Fruit fly (Drosophila melanogaster) whole organism, embryonic: ENCODE results near the gene Trm7-34.
A peak's percentile ranks its signal among the peaks of the same experiment; 100 is the strongest.

ENCODE experiments used
- B-H2 ChIP-seq: fragments of 200-800 bp; sonication (Bioruptor generic); optimal IDR thresholded peaks from 2 replicates; lab custom pipeline; 2018; ENCODE audit warnings: missing biosample characterization, mild to moderate bottlenecking, missing genetic modification characterization
- CG10431 ChIP-seq: fragments of 200-800 bp; sonication (Bioruptor generic); optimal IDR thresholded peaks from 3 replicates; lab custom pipeline; 2018; ENCODE audit warnings: missing biosample characterization, mild to moderate bottlenecking, missing genetic modification characterization
- CG11456 ChIP-seq: fragments of 200-800 bp; sonication (Bioruptor generic); IDR thresholded peaks from 3 replicates; pipeline ENCODE4 v1.3.6; 2022; ENCODE audit warnings: missing biosample characterization, missing genetic modification characterization
- CG12219 ChIP-seq: fragments of 200-800 bp; sonication (Bioruptor generic); optimal IDR thresholded peaks from 3 replicates; lab custom pipeline; 2018; ENCODE audit warnings: missing biosample characterization, mild to moderate bottlenecking, missing genetic modification characterization
- CG13296 ChIP-seq: fragments of 200-800 bp; sonication (Bioruptor generic); optimal IDR thresholded peaks from 3 replicates; lab custom pipeline; 2018; ENCODE audit warnings: missing biosample characterization, mild to moderate bottlenecking, missing genetic modification characterization
- CG14014 ChIP-seq: fragments of 200-800 bp; sonication (Bioruptor generic); IDR thresholded peaks from 2 replicates; pipeline ENCODE4 v1.3.6; 2022; ENCODE audit warnings: missing biosample characterization, missing genetic modification characterization
- CG14860 ChIP-seq: fragments of 200-800 bp; sonication (Bioruptor generic); IDR thresholded peaks from 3 replicates; pipeline ENCODE4 v1.3.6; 2022; ENCODE audit warnings: missing biosample characterization, missing genetic modification characterization; ENCODE audit not compliant: partially characterized antibody
- CG15601 ChIP-seq: fragments of 200-800 bp; sonication (Bioruptor generic); optimal IDR thresholded peaks from 3 replicates; lab custom pipeline; 2019; ENCODE audit warnings: missing biosample characterization, mild to moderate bottlenecking, missing genetic modification characterization, moderate library complexity
- CG17361 ChIP-seq: fragments of 200-800 bp; sonication (Bioruptor generic); IDR thresholded peaks from 3 replicates; pipeline ENCODE4 v1.3.6; 2022; ENCODE audit warnings: missing biosample characterization, missing genetic modification characterization
- CG17568 ChIP-seq: fragments of 200-800 bp; sonication (Bioruptor generic); optimal IDR thresholded peaks from 2 replicates; lab custom pipeline; 2018; ENCODE audit warnings: missing biosample characterization, mild to moderate bottlenecking, missing genetic modification characterization, moderate library complexity
- CG18619 ChIP-seq: fragments of 200-800 bp; sonication (Bioruptor generic); optimal IDR thresholded peaks from 3 replicates; lab custom pipeline; 2017; ENCODE audit warnings: missing biosample characterization, mild to moderate bottlenecking, missing genetic modification characterization
- CG2116 ChIP-seq: fragments of 200-800 bp; sonication (Bioruptor generic); optimal IDR thresholded peaks from 3 replicates; lab custom pipeline; 2018; ENCODE audit warnings: missing biosample characterization, mild to moderate bottlenecking, missing genetic modification characterization
- CG2129 ChIP-seq: fragments of 200-800 bp; sonication (Bioruptor generic); IDR thresholded peaks from 2 replicates; pipeline ENCODE4 v1.3.6; 2022; ENCODE audit warnings: missing biosample characterization, missing genetic modification characterization; ENCODE audit not compliant: partially characterized antibody
- CG33213 ChIP-seq: fragments of 200-800 bp; sonication (Bioruptor generic); optimal IDR thresholded peaks from 3 replicates; lab custom pipeline; 2016; ENCODE audit warnings: missing biosample characterization, missing genetic modification characterization
- CG4282 ChIP-seq: fragments of 200-800 bp; sonication (Bioruptor generic); optimal IDR thresholded peaks from 2 replicates; lab custom pipeline; 2016; ENCODE audit warnings: missing biosample characterization, missing genetic modification characterization
- CG4424 ChIP-seq: fragments of 200-800 bp; sonication (Bioruptor generic); optimal IDR thresholded peaks from 3 replicates; lab custom pipeline; 2016; ENCODE audit warnings: missing biosample characterization, missing genetic modification characterization
- CG4617 ChIP-seq: fragments of 200-800 bp; sonication (Bioruptor generic); optimal IDR thresholded peaks from 3 replicates; lab custom pipeline; 2016; ENCODE audit warnings: missing biosample characterization, missing genetic modification characterization, borderline replicate concordance
- CG4707 ChIP-seq: fragments of 200-800 bp; sonication (Bioruptor generic); optimal IDR thresholded peaks from 2 replicates; lab custom pipeline; 2018; ENCODE audit warnings: missing biosample characterization, mild to moderate bottlenecking, missing genetic modification characterization, moderate library complexity
- CG4820 ChIP-seq: fragments of 200-800 bp; sonication (Bioruptor generic); optimal IDR thresholded peaks from 3 replicates; lab custom pipeline; 2016; ENCODE audit warnings: missing biosample characterization, missing genetic modification characterization
- CG6175 ChIP-seq: fragments of 200-800 bp; sonication (Bioruptor generic); IDR thresholded peaks from 3 replicates; pipeline ENCODE4 v1.3.6; 2022; ENCODE audit warnings: missing biosample characterization, missing genetic modification characterization
- CG6654 ChIP-seq: fragments of 200-800 bp; sonication (Bioruptor generic); optimal IDR thresholded peaks from 2 replicates; lab custom pipeline; 2017; ENCODE audit warnings: missing biosample characterization, mild to moderate bottlenecking, missing genetic modification characterization
- CG6791 ChIP-seq: fragments of 200-800 bp; sonication (Bioruptor generic); IDR thresholded peaks from 3 replicates; pipeline ENCODE4 v1.3.6; 2022; ENCODE audit warnings: missing biosample characterization, missing genetic modification characterization; ENCODE audit not compliant: partially characterized antibody
- CG7987 ChIP-seq: fragments of 200-800 bp; sonication (Bioruptor generic); optimal IDR thresholded peaks from 2 replicates; lab custom pipeline; 2018; ENCODE audit warnings: missing biosample characterization, mild to moderate bottlenecking, missing genetic modification characterization, moderate library complexity
- CG8089 ChIP-seq: fragments of 200-800 bp; sonication (Bioruptor generic); optimal IDR thresholded peaks from 3 replicates; lab custom pipeline; 2016; ENCODE audit warnings: missing biosample characterization, missing genetic modification characterization
- CG8765 ChIP-seq: fragments of 200-800 bp; sonication (Bioruptor generic); IDR thresholded peaks from 2 replicates; pipeline ENCODE4 v1.3.6; 2022; ENCODE audit warnings: missing biosample characterization, missing genetic modification characterization
- Dbx ChIP-seq: fragments of 200-800 bp; sonication (Bioruptor generic); IDR thresholded peaks from 3 replicates; pipeline ENCODE4 v1.3.6; 2022; ENCODE audit warnings: missing biosample characterization, missing genetic modification characterization
- Dip2 ChIP-seq: fragments of 200-800 bp; sonication (Bioruptor generic); IDR thresholded peaks from 2 replicates; pipeline ENCODE4 v1.3.6; 2022; ENCODE audit warnings: missing biosample characterization, missing genetic modification characterization
- Gug ChIP-seq: fragments of 200-800 bp; sonication (Bioruptor generic); IDR thresholded peaks from 4 replicates; pipeline ENCODE4 v1.3.6; 2022; ENCODE audit warnings: missing biosample characterization, missing genetic modification characterization
- Hsf ChIP-seq: fragments of 200-800 bp; sonication (Bioruptor generic); optimal IDR thresholded peaks from 3 replicates; lab custom pipeline; 2016; ENCODE audit warnings: missing biosample characterization, missing genetic modification characterization
- Myb ChIP-seq: fragments of 200-800 bp; sonication (Bioruptor generic); optimal IDR thresholded peaks from 2 replicates; lab custom pipeline; 2016; ENCODE audit warnings: missing biosample characterization, missing genetic modification characterization
- PHDP ChIP-seq: fragments of 200-800 bp; sonication (Bioruptor generic); optimal IDR thresholded peaks from 3 replicates; lab custom pipeline; 2018; ENCODE audit warnings: missing biosample characterization, mild to moderate bottlenecking, missing genetic modification characterization, moderate library complexity
- Rfx ChIP-seq: fragments of 200-800 bp; sonication (Bioruptor generic); IDR thresholded peaks from 2 replicates; pipeline ENCODE4 v1.3.6; 2022; ENCODE audit warnings: missing biosample characterization, missing genetic modification characterization
- Six4 ChIP-seq: fragments of 200-800 bp; sonication (Bioruptor generic); optimal IDR thresholded peaks from 2 replicates; lab custom pipeline; 2016; ENCODE audit warnings: missing biosample characterization, missing genetic modification characterization
- TFAM ChIP-seq: fragments of 200-800 bp; sonication (Bioruptor generic); optimal IDR thresholded peaks from 2 replicates; lab custom pipeline; 2017; ENCODE audit warnings: missing biosample characterization, missing genetic modification characterization, inconsistent platforms
- chm ChIP-seq: fragments of 200-800 bp; sonication (Bioruptor generic); IDR thresholded peaks from 2 replicates; pipeline ENCODE4 v1.3.6; 2022; ENCODE audit warnings: missing biosample characterization, missing genetic modification characterization
- chn ChIP-seq: fragments of 200-800 bp; sonication (Bioruptor generic); optimal IDR thresholded peaks from 2 replicates; lab custom pipeline; 2016; ENCODE audit warnings: missing biosample characterization, missing genetic modification characterization
- danr ChIP-seq: fragments of 200-800 bp; sonication (Bioruptor generic); IDR thresholded peaks from 2 replicates; pipeline ENCODE4 v1.3.6; 2022; ENCODE audit warnings: missing biosample characterization, missing genetic modification characterization
- gsb-n ChIP-seq: fragments of 200-800 bp; sonication (Bioruptor generic); optimal IDR thresholded peaks from 3 replicates; lab custom pipeline; 2018; ENCODE audit warnings: missing biosample characterization, mild to moderate bottlenecking, missing genetic modification characterization
- hth ChIP-seq: fragments of >200 bp; optimal IDR thresholded peaks from 2 replicates; lab custom pipeline; 2017; ENCODE audit warnings: inconsistent platforms
- lilli ChIP-seq: fragments of 200-800 bp; sonication (Bioruptor generic); optimal IDR thresholded peaks from 3 replicates; lab custom pipeline; 2016; ENCODE audit warnings: missing biosample characterization, missing genetic modification characterization
- maf-S ChIP-seq: fragments of 200-800 bp; sonication (Bioruptor generic); optimal IDR thresholded peaks from 2 replicates; lab custom pipeline; 2016; ENCODE audit warnings: missing biosample characterization, missing genetic modification characterization
- mam ChIP-seq: fragments of 200-800 bp; sonication (Bioruptor generic); optimal IDR thresholded peaks from 3 replicates; lab custom pipeline; 2016; ENCODE audit warnings: missing biosample characterization, missing genetic modification characterization
- odd ChIP-seq: fragments of 200-800 bp; sonication (Bioruptor generic); optimal IDR thresholded peaks from 2 replicates; lab custom pipeline; 2017; ENCODE audit warnings: missing biosample characterization, mild to moderate bottlenecking, missing genetic modification characterization
- onecut ChIP-seq: fragments of 200-800 bp; sonication (Bioruptor generic); IDR thresholded peaks from 2 replicates; pipeline ENCODE4 v1.3.6; 2022; ENCODE audit warnings: missing biosample characterization, missing genetic modification characterization
- pan ChIP-seq, 4 experiments: fragments of >200 bp in 3 of 4; fragments of 200-800 bp in 1 of 4; sonication (Bioruptor generic) in 1 of 4; optimal IDR thresholded peaks in 3 of 4; IDR thresholded peaks in 1 of 4; 2 replicates each; pipeline versions ENCODE4 v1.3.6 to Lab custom; 2017 to 2022; ENCODE audit warnings: missing biosample characterization in 2 of 4, missing genetic modification characterization in 2 of 4, mixed read lengths in 1 of 4
- sd ChIP-seq: fragments of 200-800 bp; sonication (Bioruptor generic); optimal IDR thresholded peaks from 3 replicates; lab custom pipeline; 2018; ENCODE audit warnings: missing biosample characterization, mild to moderate bottlenecking, missing genetic modification characterization, moderate library complexity
- seq ChIP-seq: fragments of 200-800 bp; sonication (Bioruptor generic); IDR thresholded peaks from 2 replicates; pipeline ENCODE4 v1.3.6; 2022; ENCODE audit warnings: missing biosample characterization, missing genetic modification characterization
- sna ChIP-seq: fragments of 200-800 bp; sonication (Bioruptor generic); IDR thresholded peaks from 2 replicates; pipeline ENCODE4 v1.3.6; 2022; ENCODE audit warnings: missing biosample characterization, missing genetic modification characterization; ENCODE audit not compliant: partially characterized antibody
- stwl ChIP-seq: fragments of 200-800 bp; sonication (Bioruptor generic); optimal IDR thresholded peaks from 3 replicates; lab custom pipeline; 2018; ENCODE audit warnings: missing biosample characterization, mild to moderate bottlenecking, missing genetic modification characterization, moderate library complexity
- tup ChIP-seq: fragments of 200-800 bp; sonication (Bioruptor generic); optimal IDR thresholded peaks from 2 replicates; lab custom pipeline; 2016; ENCODE audit warnings: missing biosample characterization, mild to moderate bottlenecking, missing genetic modification characterization, moderate library complexity
- zf30C ChIP-seq: fragments of 200-800 bp; sonication (Bioruptor generic); optimal IDR thresholded peaks from 3 replicates; lab custom pipeline; 2018; ENCODE audit warnings: missing biosample characterization, mild to moderate bottlenecking, missing genetic modification characterization

Trm7-34 gene

dm6 chr3R:21155931-21156488, 22.3 kb upstream of the Trm7-34 start (continued):
- TF ChIP-seq CG6175 (GFP tag; lab: Robert Waterston, UW) (no peak), CG2116 (GFP tag; lab: Kevin White, UChicago) (peak; percentile 63), tup (GFP tag; lab: Kevin White, UChicago) (no peak), B-H2 (no peak), zf30C (no peak), CG10431 (GFP tag; lab: Kevin White, UChicago) (no peak), PHDP (tag; lab: Kevin White, UChicago) (no peak), Six4 (peak; percentile 0), CG4707 (GFP tag; lab: Kevin White, UChicago) (no peak), CG4820 (GFP tag; lab: Kevin White, UChicago) (no peak), CG4424 (no peak), CG11456 (GFP tag; lab: Robert Waterston, UW) (no peak), odd (GFP tag; lab: Kevin White, UChicago) (no peak), mam (GFP tag; lab: Kevin White, UChicago) (peak; percentile 12), CG8765 (GFP tag; lab: Robert Waterston, UW) (no peak), sd (tag; lab: Kevin White, UChicago) (no peak), CG8089 (no peak), seq (GFP tag; lab: Robert Waterston, UW) (no peak), maf-S (GFP tag; lab: Kevin White, UChicago) (no peak), danr (GFP tag; lab: Robert Waterston, UW) (no peak), stwl (tag; lab: Kevin White, UChicago) (peak; percentile 99), Rfx (GFP tag; lab: Robert Waterston, UW) (no peak), CG6791 (GFP tag; lab: Robert Waterston, UW) (peak; percentile 51; the same call in 2 of the 3 replicates), CG13296 (no peak), CG12219 (GFP tag; lab: Kevin White, UChicago) (no peak), CG15601 (tag; lab: Kevin White, UChicago) (no peak), sna (GFP tag; lab: Robert Waterston, UW) (peak; percentile 71), CG4282 (no peak), CG4617 (peak; percentile 48), Dbx (GFP tag; lab: Robert Waterston, UW) (no peak), lilli (GFP tag; lab: Kevin White, UChicago) (peak; percentile 29), Dip2 (GFP tag; lab: Robert Waterston, UW) (no peak), CG14860 (GFP tag; lab: Robert Waterston, UW) (no peak), CG18619 (no peak), CG7987 (GFP tag; lab: Kevin White, UChicago) (no peak), CG2129 (no peak), pan (optimal IDR thresholded peaks at IDR 0.05; lab: Kevin White, UChicago) (no peak), pan (GFP tag; optimal IDR thresholded peaks at IDR 0.05 in 1 of 2, IDR thresholded peaks at IDR 0.05 in 1 of 2) (no peak), Hsf (GFP tag; lab: Kevin White, UChicago) (peak; percentile 6), CG14014 (no peak), hth (lab: Kevin White, UChicago) (no peak), CG33213 (peak; percentile 82), onecut (GFP tag; lab: Robert Waterston, UW) (no peak), Gug (GFP tag; lab: Robert Waterston, UW) (no peak), CG17568 (GFP tag; lab: Kevin White, UChicago) (no peak), CG17361 (GFP tag; lab: Robert Waterston, UW) (0 out of 3 replicates have a peak, but pooled peaks have one; percentile 25), chn (GFP tag; lab: Kevin White, UChicago) (no peak), Myb (GFP tag; lab: Kevin White, UChicago) (peak; percentile 52), CG6654 (no peak), TFAM (no peak), gsb-n (tag; lab: Kevin White, UChicago) (peak; percentile 29), chm (GFP tag; lab: Robert Waterston, UW) (no peak)
